Worm (Caenorhabditis elegans) whole organism, L4/young adult: ENCODE data around the gene C24D10.2.

Source experiments
- W03F9.2 ChIP-seq: fragments of 150-350 bp; optimal IDR thresholded peaks from 2 replicates; lab custom pipeline; 2014; ENCODE audit warnings: missing biosample characterization, missing genetic modification characterization
- dao-5 ChIP-seq: sonication (generic microtip); optimal IDR thresholded peaks from 2 replicates; lab custom pipeline; 2016; ENCODE audit warnings: missing genotype, missing genetic modification characterization, moderate library complexity, missing compliant biosample characterization
- him-1 ChIP-seq: sonication (generic microtip); optimal IDR thresholded peaks from 2 replicates; lab custom pipeline; 2016; ENCODE audit warnings: missing genotype, missing genetic modification reagents, missing genetic modification characterization, missing compliant biosample characterization

DNA sequence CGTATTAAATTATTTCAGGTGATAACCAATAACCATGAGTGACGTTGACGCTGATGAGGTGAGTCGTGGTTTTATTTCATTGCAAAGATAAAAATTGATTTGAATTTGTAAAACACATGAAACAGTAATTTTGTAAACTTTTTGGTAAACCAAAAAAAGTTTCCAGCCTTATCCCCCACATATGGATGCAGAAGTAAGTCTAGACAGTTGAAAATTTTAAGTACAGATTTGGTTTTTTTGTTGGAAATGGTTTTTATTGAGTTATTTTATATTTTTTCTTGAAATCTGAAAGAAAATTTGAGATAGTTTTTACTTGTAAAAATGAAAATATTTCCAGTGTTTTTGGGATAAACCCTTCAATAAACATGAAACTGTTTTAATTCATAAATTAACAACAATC is 41.4 kb downstream of the C24D10.2 start, which contains the start of gene tni-4:
- TF ChIP-seq him-1 (tag; lab: Kevin White, UChicago) (no peak), dao-5 (tag; lab: Kevin White, UChicago) (no peak), W03F9.2 (tag; lab: Kevin White, UChicago) (no peak)
